Fruit fly (Drosophila melanogaster) S2 (cell line): ENCODE data around the gene Act5C.

ENCODE experiments used
- CG8478 ChIP-seq: fragments of >200 bp; optimal IDR thresholded peaks from 2 replicates; lab custom pipeline; 2018
- CTCF ChIP-seq, 2 experiments: fragments of >200 bp; optimal IDR thresholded peaks; 2 replicates each; lab custom pipeline; 2018

DNA sequence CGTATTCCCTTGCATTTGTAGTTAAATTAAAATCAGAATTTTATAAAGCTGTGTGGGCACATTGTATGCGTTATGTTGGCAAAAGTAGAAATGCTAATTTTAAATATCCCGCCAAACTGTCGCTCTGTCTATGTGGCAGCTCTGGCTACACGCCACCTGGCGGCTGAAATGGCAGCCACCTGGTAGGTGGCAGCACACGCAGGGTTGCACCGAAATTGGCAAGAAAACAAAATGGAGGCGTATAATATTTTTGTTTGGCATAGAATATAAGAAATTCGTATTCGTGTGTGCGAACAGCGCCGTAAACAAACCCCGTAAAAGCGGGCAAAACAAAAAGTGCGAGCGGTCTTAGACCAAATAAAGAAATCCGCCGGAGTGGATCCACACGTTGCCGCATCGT is 7.3 kb downstream of the Act5C start, which contains the start of gene CG12236:
- TF ChIP-seq CG8478 (lab: Kevin White, UChicago) (no peak), CTCF (optimal IDR thresholded peaks at IDR 0.05; lab: Kevin White, UChicago) (peak; percentile 95 to 97)
